Fruit fly (Drosophila melanogaster): Measurements from ENCODE around the gene CG33965.

CG33965 gene

DNA sequence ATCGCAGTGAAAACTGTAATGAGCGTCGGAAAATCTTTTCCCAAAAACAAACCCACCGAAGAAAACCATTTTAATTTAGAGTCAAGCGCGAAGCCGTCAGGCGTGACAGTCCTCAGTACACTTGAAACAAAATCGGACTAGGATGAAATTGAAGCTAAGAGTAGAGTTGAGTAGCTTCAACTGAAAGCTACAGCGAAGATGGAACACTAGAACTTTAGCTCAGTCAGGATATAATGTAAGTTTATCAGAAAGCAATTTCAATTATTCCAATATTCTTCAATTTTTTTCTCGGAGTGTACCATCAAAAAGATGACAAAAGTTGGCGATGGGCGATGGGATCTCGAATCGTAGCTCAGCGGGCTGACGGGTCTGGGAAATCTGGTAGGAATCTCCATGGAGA is 16.2 kb upstream of the CG33965 start:
- TF ChIP-seq dl (GFP tag; optimal IDR thresholded peaks at IDR 0.05; ENCODE audit: insufficient read depth in 1 of 2, partially characterized antibody in 2 of 2): no peak

DNA sequence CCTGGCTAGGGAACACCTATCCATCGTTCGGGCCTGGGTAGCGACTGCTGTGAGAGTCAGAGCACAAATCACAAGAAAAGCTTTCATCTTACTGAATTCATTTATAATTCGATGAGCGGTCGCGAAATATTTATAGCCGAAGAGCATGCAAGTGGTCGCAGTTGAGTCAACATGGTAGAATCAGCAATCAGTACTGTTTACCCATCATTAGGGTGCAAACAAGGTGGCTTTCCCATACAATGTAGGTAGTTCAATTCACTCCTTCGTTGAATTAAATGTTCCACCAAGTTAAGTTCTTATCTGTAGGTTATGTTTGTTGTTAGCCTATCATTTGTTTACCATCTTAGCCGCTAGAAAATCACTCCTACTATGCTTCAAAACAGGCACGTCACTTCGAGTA is 14.1 kb upstream of the CG33965 start, which contains the start of gene LysP:
TSS of gene LysP (minus strand) at position 101 of the 400 bp plus-strand sequence.
- no peak for TF ChIP-seq dl (GFP tag; optimal IDR thresholded peaks at IDR 0.05; ENCODE audit: insufficient read depth in 1 of 2, partially characterized antibody in 2 of 2)
- no peak for TF ChIP-seq rgr (GFP tag; optimal IDR thresholded peaks at IDR 0.05)
- no peak for TF ChIP-seq Hr83 (GFP tag; optimal IDR thresholded peaks at IDR 0.05; ENCODE audit: poor library complexity, severe bottlenecking)
- TF ChIP-seq h (GFP tag; optimal IDR thresholded peaks at IDR 0.05): peak; percentile 4
- TF ChIP-seq foxo (GFP tag; optimal IDR thresholded peaks at IDR 0.05): peak in 1 of 2 experiments; percentile 3
- no peak for TF ChIP-seq Vsx2 (GFP tag; optimal IDR thresholded peaks at IDR 0.05; ENCODE audit: partially characterized antibody)
- TF ChIP-seq Jra (GFP tag; optimal IDR thresholded peaks at IDR 0.05): no peak
- no peak for TF ChIP-seq jim (GFP tag; optimal IDR thresholded peaks at IDR 0.05)
- no peak for TF ChIP-seq ey (GFP tag; optimal IDR thresholded peaks at IDR 0.05)

DNA sequence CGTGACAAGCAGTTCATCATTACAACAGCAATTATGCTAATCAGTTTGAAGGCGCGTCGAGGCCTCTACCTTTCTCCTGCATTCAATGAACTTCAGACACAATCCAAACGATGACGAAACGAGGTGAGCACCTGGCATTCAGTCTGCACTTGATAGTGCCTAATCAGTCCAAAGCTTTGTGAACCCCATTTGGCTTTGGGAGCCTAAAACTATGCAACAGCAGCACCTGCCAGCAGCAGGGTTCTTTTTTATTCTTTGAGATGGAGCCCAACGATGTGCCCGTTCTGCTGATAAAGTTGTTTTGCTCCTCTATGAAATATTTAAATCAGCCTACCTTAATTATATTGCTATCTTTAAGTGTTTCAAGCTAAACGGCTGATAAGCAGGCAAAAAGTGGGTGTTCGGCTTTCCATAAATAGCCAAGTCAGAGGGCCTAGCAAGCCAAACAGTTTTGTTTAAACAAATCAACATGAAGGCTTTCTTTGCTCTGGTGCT is 5.3 kb upstream of the CG33965 start, which contains the start of gene LysS:
TSS of gene LysS (plus strand) at position 445 of the 495 bp plus-strand sequence.
- TF ChIP-seq Rel (GFP tag; optimal IDR thresholded peaks at IDR 0.05): no peak
- TF ChIP-seq Rel (tag; optimal IDR thresholded peaks at IDR 0.05): peak; percentile 91
- no peak for TF ChIP-seq Hnf4 (GFP tag; optimal IDR thresholded peaks at IDR 0.05)

DNA sequence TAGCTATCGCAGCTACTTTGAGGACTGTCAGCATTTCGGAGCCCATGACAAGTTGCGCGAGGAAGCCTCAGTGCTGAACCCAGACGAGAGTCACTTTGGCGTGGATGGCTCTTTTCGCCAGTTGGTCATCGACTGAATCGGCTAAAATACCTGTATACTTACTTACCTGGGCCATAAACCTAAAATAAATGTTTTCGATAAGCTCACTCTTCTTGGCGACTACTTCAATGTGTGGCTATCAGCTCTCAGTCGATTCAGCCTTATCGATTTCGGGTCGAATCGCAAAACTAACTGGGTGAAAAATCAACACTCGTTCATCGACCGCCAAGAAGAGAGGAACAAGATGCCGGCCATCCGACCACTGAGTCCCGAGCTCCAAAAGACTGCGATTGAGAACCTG is 1.1 kb downstream of the CG33965 start, which contains the start of gene CG33966:
TSS of gene CG33966 (plus strand) at position 301 of the 400 bp plus-strand sequence.
- TF ChIP-seq rgr (GFP tag; optimal IDR thresholded peaks at IDR 0.05) (no peak), Dfd (GFP tag; optimal IDR thresholded peaks at IDR 0.05) (no peak), Abd-B (GFP tag; optimal IDR thresholded peaks at IDR 0.05) (no peak), foxo (GFP tag; optimal IDR thresholded peaks at IDR 0.05) (no peak), brk (GFP tag; optimal IDR thresholded peaks at IDR 0.05) (no peak), Jra (GFP tag; optimal IDR thresholded peaks at IDR 0.05) (no peak), OdsH (GFP tag; optimal IDR thresholded peaks at IDR 0.05) (no peak), Mio (GFP tag; optimal IDR thresholded peaks at IDR 0.05) (no peak), lola (GFP tag; optimal IDR thresholded peaks at IDR 0.05) (no peak), HLH106 (tag; optimal IDR thresholded peaks at IDR 0.05) (no peak), dmrt93B (GFP tag; optimal IDR thresholded peaks at IDR 0.05) (no peak)

DNA sequence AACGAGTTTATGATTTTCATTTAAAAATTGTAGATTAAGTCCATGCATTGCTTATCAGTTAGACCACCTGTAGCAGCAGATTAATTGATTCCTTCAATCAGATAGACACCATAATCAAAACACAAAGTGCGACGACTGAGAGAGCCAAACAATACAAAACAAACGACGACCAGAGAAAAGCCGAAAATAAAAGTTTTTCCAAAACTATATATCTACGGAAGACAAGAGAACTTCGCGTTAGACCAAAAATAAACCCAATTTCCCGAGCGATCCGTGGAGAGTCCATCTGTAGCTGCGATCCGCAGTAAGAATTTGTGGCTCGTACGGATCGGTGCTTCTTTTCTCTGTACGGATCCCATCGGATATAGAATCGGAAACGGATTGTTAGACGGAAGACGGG is 2.7 kb downstream of the CG33965 start, which contains the start of gene galene:
TSS of gene galene (plus strand) at position 301 of the 400 bp plus-strand sequence.
- TF ChIP-seq dsf (GFP tag; optimal IDR thresholded peaks at IDR 0.05; ENCODE audit: borderline replicate concordance) (no peak), h (GFP tag; optimal IDR thresholded peaks at IDR 0.05) (no peak), Jra (GFP tag; optimal IDR thresholded peaks at IDR 0.05) (no peak)

DNA sequence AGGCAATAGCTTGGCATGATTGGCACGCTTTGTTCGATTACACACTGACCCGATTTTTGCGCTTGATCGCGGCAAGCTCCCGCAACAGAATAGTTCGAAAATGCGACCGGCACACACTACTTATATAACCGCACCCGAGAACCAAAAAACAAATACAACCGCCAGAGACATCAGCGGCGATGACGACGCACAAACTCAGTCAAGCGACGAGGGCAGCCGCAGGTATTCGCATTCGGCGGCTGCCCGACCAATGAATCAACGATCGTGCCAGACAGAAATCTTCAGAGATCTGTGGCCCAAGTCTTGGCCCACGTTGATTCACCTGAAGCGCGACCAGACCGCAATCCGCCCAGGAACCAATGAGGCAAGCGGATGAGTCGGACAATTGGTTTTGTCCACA is 5.5 kb downstream of the CG33965 start, which contains the start of gene CG9192:
TSS of gene CG9192 (minus strand) at position 101 of the 400 bp plus-strand sequence.
- TF ChIP-seq lola (GFP tag; optimal IDR thresholded peaks at IDR 0.05) (no peak), br (GFP tag; optimal IDR thresholded peaks at IDR 0.05) (no peak), Vsx2 (GFP tag; optimal IDR thresholded peaks at IDR 0.05; ENCODE audit: partially characterized antibody) (no peak), psq (GFP tag; optimal IDR thresholded peaks at IDR 0.05) (no peak), GATAd (GFP tag; optimal IDR thresholded peaks at IDR 0.05) (no peak), sage (GFP tag; optimal IDR thresholded peaks at IDR 0.05) (no peak), CrebA (GFP tag; optimal IDR thresholded peaks at IDR 0.05; ENCODE audit: borderline replicate concordance) (no peak), ey (GFP tag; optimal IDR thresholded peaks at IDR 0.05) (no peak), Abd-B (GFP tag; optimal IDR thresholded peaks at IDR 0.05) (no peak), rgr (GFP tag; optimal IDR thresholded peaks at IDR 0.05) (no peak), Jra (GFP tag; optimal IDR thresholded peaks at IDR 0.05) (no peak), Dfd (GFP tag; optimal IDR thresholded peaks at IDR 0.05) (no peak), Hnf4 (GFP tag; optimal IDR thresholded peaks at IDR 0.05) (no peak), sv (GFP tag; optimal IDR thresholded peaks at IDR 0.05) (no peak), dmrt93B (GFP tag; optimal IDR thresholded peaks at IDR 0.05) (no peak), Hr83 (GFP tag; optimal IDR thresholded peaks at IDR 0.05; ENCODE audit: poor library complexity, severe bottlenecking) (no peak), CG32264 (GFP tag; optimal IDR thresholded peaks at IDR 0.05) (no peak), CG9705 (GFP tag; optimal IDR thresholded peaks at IDR 0.05) (no peak)
